Fruit fly (Drosophila melanogaster) whole organism, embryonic: ENCODE data around the gene snz.
A peak's percentile ranks its signal among the peaks of the same experiment; 100 is the strongest.

Experiments
- Atf3 ChIP-seq: fragments of 200-800 bp; sonication (Bioruptor generic); optimal IDR thresholded peaks from 3 replicates; lab custom pipeline; 2016; ENCODE audit warnings: missing biosample characterization, missing genetic modification characterization
- Bdp1 ChIP-seq: fragments of 200-800 bp; sonication (Bioruptor generic); optimal IDR thresholded peaks from 3 replicates; lab custom pipeline; 2016; ENCODE audit warnings: missing biosample characterization, missing genetic modification characterization
- C15 ChIP-seq: fragments of 200-800 bp; sonication (Bioruptor generic); IDR thresholded peaks from 3 replicates; pipeline ENCODE4 v1.3.6; 2022; ENCODE audit warnings: missing biosample characterization, missing genetic modification characterization
- CG10543 ChIP-seq: fragments of 200-800 bp; sonication (Bioruptor generic); optimal IDR thresholded peaks from 3 replicates; lab custom pipeline; 2017; ENCODE audit warnings: missing biosample characterization, mild to moderate bottlenecking, missing genetic modification characterization, moderate library complexity
- CG11085 ChIP-seq: fragments of 200-800 bp; sonication (Bioruptor generic); IDR thresholded peaks from 2 replicates; pipeline ENCODE4 v1.3.6; 2022; ENCODE audit warnings: missing biosample characterization, missing genetic modification characterization
- CG11456 ChIP-seq: fragments of 200-800 bp; sonication (Bioruptor generic); IDR thresholded peaks from 3 replicates; pipeline ENCODE4 v1.3.6; 2022; ENCODE audit warnings: missing biosample characterization, missing genetic modification characterization
- CG15011 ChIP-seq: fragments of 200-800 bp; sonication (Bioruptor generic); optimal IDR thresholded peaks from 3 replicates; lab custom pipeline; 2018; ENCODE audit warnings: missing biosample characterization, mild to moderate bottlenecking, missing genetic modification characterization
- CG15514 ChIP-seq: fragments of 200-800 bp; sonication (Bioruptor generic); optimal IDR thresholded peaks from 3 replicates; lab custom pipeline; 2017; ENCODE audit warnings: missing biosample characterization, missing genetic modification characterization, mild to moderate bottlenecking, moderate library complexity, missing genetic modification reagents
- CG16779 ChIP-seq: fragments of 200-800 bp; sonication (Bioruptor generic); IDR thresholded peaks from 2 replicates; pipeline ENCODE4 v1.3.6; 2022; ENCODE audit warnings: missing biosample characterization, missing genetic modification characterization
- CG16813 ChIP-seq: fragments of 200-800 bp; sonication (Bioruptor generic); IDR thresholded peaks from 3 replicates; pipeline ENCODE4 v1.3.6; 2022; ENCODE audit warnings: missing biosample characterization, missing genetic modification characterization; ENCODE audit not compliant: partially characterized antibody
- CG2116 ChIP-seq: fragments of 200-800 bp; sonication (Bioruptor generic); optimal IDR thresholded peaks from 3 replicates; lab custom pipeline; 2018; ENCODE audit warnings: missing biosample characterization, mild to moderate bottlenecking, missing genetic modification characterization
- CG32767 ChIP-seq: fragments of 200-800 bp; sonication (Bioruptor generic); IDR thresholded peaks from 2 replicates; pipeline ENCODE4 v1.3.6; 2022; ENCODE audit warnings: missing biosample characterization, missing genetic modification characterization
- CG33557 ChIP-seq: fragments of 200-800 bp; sonication (Bioruptor generic); optimal IDR thresholded peaks from 2 replicates; lab custom pipeline; 2019; ENCODE audit warnings: missing biosample characterization, mild to moderate bottlenecking, missing genetic modification characterization, moderate library complexity
- CG34224 ChIP-seq: fragments of 200-800 bp; sonication (Bioruptor generic); IDR thresholded peaks from 3 replicates; pipeline ENCODE4 v1.3.6; 2022; ENCODE audit warnings: missing biosample characterization, missing genetic modification characterization; ENCODE audit not compliant: partially characterized antibody
- CG5245 ChIP-seq: fragments of 200-800 bp; sonication (Bioruptor generic); optimal IDR thresholded peaks from 3 replicates; lab custom pipeline; 2016; ENCODE audit warnings: missing biosample characterization, missing genetic modification characterization
- CG8359 ChIP-seq: fragments of 200-800 bp; sonication (Bioruptor generic); optimal IDR thresholded peaks from 2 replicates; lab custom pipeline; 2017; ENCODE audit warnings: missing biosample characterization, mild to moderate bottlenecking, missing genetic modification characterization, borderline replicate concordance
- CG8944 ChIP-seq: fragments of 200-800 bp; sonication (Bioruptor generic); optimal IDR thresholded peaks from 3 replicates; lab custom pipeline; 2016; ENCODE audit warnings: missing biosample characterization, missing genetic modification characterization
- Dek ChIP-seq: fragments of 200-800 bp; sonication (Bioruptor generic); optimal IDR thresholded peaks from 3 replicates; lab custom pipeline; 2019; ENCODE audit warnings: missing biosample characterization, mild to moderate bottlenecking, missing genetic modification characterization, moderate library complexity
- Dip2 ChIP-seq: fragments of 200-800 bp; sonication (Bioruptor generic); IDR thresholded peaks from 2 replicates; pipeline ENCODE4 v1.3.6; 2022; ENCODE audit warnings: missing biosample characterization, missing genetic modification characterization
- Dll ChIP-seq: fragments of 200-800 bp; sonication (Bioruptor generic); IDR thresholded peaks from 4 replicates; pipeline ENCODE4 v1.3.6; 2022; ENCODE audit warnings: missing biosample characterization, missing genetic modification characterization; ENCODE audit not compliant: partially characterized antibody
- Doc2 ChIP-seq: fragments of 200-800 bp; sonication (Bioruptor generic); IDR thresholded peaks from 2 replicates; pipeline ENCODE4 v1.3.6; 2022; ENCODE audit warnings: missing biosample characterization, missing genetic modification characterization
- Gug ChIP-seq: fragments of 200-800 bp; sonication (Bioruptor generic); IDR thresholded peaks from 4 replicates; pipeline ENCODE4 v1.3.6; 2022; ENCODE audit warnings: missing biosample characterization, missing genetic modification characterization
- Hey ChIP-seq: fragments of 200-800 bp; sonication (Bioruptor generic); optimal IDR thresholded peaks from 3 replicates; lab custom pipeline; 2018; ENCODE audit warnings: missing biosample characterization, mild to moderate bottlenecking, missing genetic modification characterization
- Lhr ChIP-seq: fragments of 200-800 bp; sonication (Bioruptor generic); optimal IDR thresholded peaks from 3 replicates; lab custom pipeline; 2017; ENCODE audit warnings: mild to moderate bottlenecking, missing biosample characterization, missing genetic modification reagents, missing genetic modification characterization
- Nf-YA ChIP-seq: fragments of 200-800 bp; sonication (Bioruptor generic); IDR thresholded peaks from 2 replicates; pipeline ENCODE4 v1.3.6; 2022; ENCODE audit warnings: missing biosample characterization, missing genetic modification characterization
- PHDP ChIP-seq: fragments of 200-800 bp; sonication (Bioruptor generic); optimal IDR thresholded peaks from 3 replicates; lab custom pipeline; 2018; ENCODE audit warnings: missing biosample characterization, mild to moderate bottlenecking, missing genetic modification characterization, moderate library complexity
- Scr ChIP-seq: fragments of 200-800 bp; sonication (Bioruptor generic); IDR thresholded peaks from 2 replicates; pipeline ENCODE4 v1.3.6; 2022; ENCODE audit warnings: missing biosample characterization, missing genetic modification characterization; ENCODE audit not compliant: partially characterized antibody
- Trl ChIP-seq, 3 experiments: fragments of >200 bp in 2 of 3; fragments of 200-800 bp in 1 of 3; sonication (Bioruptor generic) in 1 of 3; optimal IDR thresholded peaks; 2 replicates in 1 of 3; 3 replicates in 2 of 3; lab custom pipeline; 2016 to 2017; ENCODE audit warnings: missing biosample characterization in 1 of 3, missing genetic modification characterization in 1 of 3
- Xrp1 ChIP-seq: fragments of 200-800 bp; sonication (Bioruptor generic); IDR thresholded peaks from 2 replicates; pipeline ENCODE4 v1.3.6; 2022; ENCODE audit warnings: missing biosample characterization, missing genetic modification characterization
- bab2 ChIP-seq: fragments of 200-800 bp; sonication (Bioruptor generic); optimal IDR thresholded peaks from 2 replicates; lab custom pipeline; 2016; ENCODE audit warnings: missing biosample characterization, missing genetic modification characterization
- bcd ChIP-seq: fragments of 200-800 bp; sonication (Bioruptor generic); optimal IDR thresholded peaks from 2 replicates; lab custom pipeline; 2017; ENCODE audit warnings: missing biosample characterization, mild to moderate bottlenecking, missing genetic modification characterization
- cad ChIP-seq: fragments of >200 bp; optimal IDR thresholded peaks from 2 replicates; lab custom pipeline; 2017; ENCODE audit warnings: missing biosample characterization, missing genetic modification characterization
- chm ChIP-seq: fragments of 200-800 bp; sonication (Bioruptor generic); IDR thresholded peaks from 2 replicates; pipeline ENCODE4 v1.3.6; 2022; ENCODE audit warnings: missing biosample characterization, missing genetic modification characterization
- cwo ChIP-seq: fragments of 200-800 bp; sonication (Bioruptor generic); optimal IDR thresholded peaks from 3 replicates; lab custom pipeline; 2017; ENCODE audit warnings: missing biosample characterization, missing genetic modification characterization, mild to moderate bottlenecking, moderate library complexity, missing genetic modification reagents
- eve ChIP-seq, 2 experiments: fragments of >200 bp; optimal IDR thresholded peaks; 2 replicates each; lab custom pipeline; 2017; ENCODE audit warnings: missing biosample characterization in 2 of 2, missing genetic modification characterization in 2 of 2
- ewg ChIP-seq: fragments of 200-800 bp; sonication (Bioruptor generic); optimal IDR thresholded peaks from 3 replicates; lab custom pipeline; 2017; ENCODE audit warnings: mild to moderate bottlenecking, missing biosample characterization, missing genetic modification reagents, missing genetic modification characterization
- ftz-f1 ChIP-seq: fragments of 200-800 bp; sonication (Bioruptor generic); optimal IDR thresholded peaks from 2 replicates; lab custom pipeline; 2016; ENCODE audit warnings: missing biosample characterization, missing genetic modification characterization
- gce ChIP-seq: fragments of 200-800 bp; sonication (Bioruptor generic); IDR thresholded peaks from 3 replicates; pipeline ENCODE4 v1.3.6; 2022; ENCODE audit warnings: missing biosample characterization, missing genetic modification characterization
- gcm ChIP-seq: fragments of 200-800 bp; sonication (Bioruptor generic); optimal IDR thresholded peaks from 2 replicates; lab custom pipeline; 2019; ENCODE audit warnings: missing biosample characterization, mild to moderate bottlenecking, missing genetic modification characterization, moderate library complexity
- insv ChIP-seq, 2 experiments: fragments of 200-800 bp; sonication (Bioruptor generic); optimal IDR thresholded peaks; 3 replicates each; lab custom pipeline; 2016 to 2018; ENCODE audit warnings: missing biosample characterization in 2 of 2, missing genetic modification characterization in 2 of 2
- jing ChIP-seq: fragments of 200-800 bp; sonication (Bioruptor generic); optimal IDR thresholded peaks from 2 replicates; lab custom pipeline; 2018; ENCODE audit warnings: missing biosample characterization, mild to moderate bottlenecking, missing genetic modification characterization
- nerfin-1 ChIP-seq: fragments of 200-800 bp; sonication (Bioruptor generic); optimal IDR thresholded peaks from 3 replicates; lab custom pipeline; 2019; ENCODE audit warnings: missing biosample characterization, mild to moderate bottlenecking, missing genetic modification characterization, moderate library complexity
- pita ChIP-seq: fragments of 200-800 bp; sonication (Bioruptor generic); optimal IDR thresholded peaks from 2 replicates; lab custom pipeline; 2017; ENCODE audit warnings: missing biosample characterization, mild to moderate bottlenecking, missing genetic modification characterization
- repo ChIP-seq: fragments of 200-800 bp; sonication (Bioruptor generic); optimal IDR thresholded peaks from 2 replicates; lab custom pipeline; 2016; ENCODE audit warnings: missing biosample characterization, missing genetic modification characterization
- tio ChIP-seq: fragments of 200-800 bp; sonication (Bioruptor generic); optimal IDR thresholded peaks from 2 replicates; lab custom pipeline; 2017; ENCODE audit warnings: missing biosample characterization, missing genetic modification characterization, inconsistent platforms
- tll ChIP-seq, 2 experiments: fragments of 200-800 bp in 1 of 2; fragments of >200 bp in 1 of 2; sonication (Bioruptor generic) in 1 of 2; optimal IDR thresholded peaks; 2 replicates each; lab custom pipeline; 2017 to 2019; ENCODE audit warnings: missing biosample characterization in 2 of 2, missing genetic modification characterization in 2 of 2, mild to moderate bottlenecking in 1 of 2, moderate library complexity in 1 of 2
- usp ChIP-seq: fragments of >200 bp; optimal IDR thresholded peaks from 2 replicates; lab custom pipeline; 2017; ENCODE audit warnings: missing biosample characterization, missing genetic modification characterization
- vvl ChIP-seq: fragments of 200-800 bp; sonication (Bioruptor generic); IDR thresholded peaks from 2 replicates; pipeline ENCODE4 v1.3.6; 2022; ENCODE audit warnings: missing biosample characterization, missing genetic modification characterization
- z ChIP-seq: fragments of 200-800 bp; sonication (Bioruptor generic); IDR thresholded peaks from 3 replicates; pipeline ENCODE4 v1.3.6; 2022; ENCODE audit warnings: missing biosample characterization, missing genetic modification characterization

Gene snz

DNA sequence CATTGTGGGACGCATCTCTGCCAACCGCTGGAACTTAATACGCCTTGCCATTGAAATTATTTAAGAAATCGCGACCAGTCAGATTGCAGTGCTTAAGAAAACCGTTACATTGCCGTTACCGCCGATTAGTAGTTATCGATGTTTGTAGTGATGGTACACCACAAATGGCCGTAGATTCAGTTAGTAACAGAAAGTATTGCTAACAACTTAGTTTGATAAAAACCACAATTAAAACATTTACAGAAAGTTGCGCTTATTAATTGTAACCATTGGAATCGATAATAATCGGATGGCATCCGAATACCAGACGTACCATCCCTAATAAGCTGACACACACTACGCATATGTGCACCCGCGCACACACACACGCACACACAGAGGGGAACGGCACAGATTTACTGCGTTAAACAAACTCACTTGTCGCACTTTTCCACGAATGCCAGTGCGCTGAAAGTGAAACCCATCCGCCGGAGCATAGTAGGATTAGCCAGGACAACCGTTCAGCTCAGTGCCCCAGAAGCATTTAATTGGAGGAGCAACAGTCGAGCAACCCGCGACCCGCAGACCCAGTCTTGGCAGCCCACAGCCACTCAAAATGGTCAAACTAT lies 8.3 kb downstream of the snz start, which contains the start of the genes hdm and Ykt6 (continued):
- TF ChIP-seq CG16813 (GFP tag; lab: Robert Waterston, UW) (peak; percentile 95), Dek (tag; lab: Kevin White, UChicago) (peak; percentile 59), gce (GFP tag; lab: Robert Waterston, UW) (no peak), z (GFP tag; lab: Robert Waterston, UW) (no peak), Dll (GFP tag; lab: Robert Waterston, UW) (peak; percentile 98), Atf3 (GFP tag; lab: Kevin White, UChicago) (peak; percentile 69), CG10543 (peak; percentile 40), CG8359 (GFP tag; lab: Kevin White, UChicago) (peak; percentile 30), nerfin-1 (tag; lab: Kevin White, UChicago) (peak; percentile 43), Lhr (GFP tag; lab: Kevin White, UChicago) (peak; percentile 52), Scr (peak; percentile 97), tio (GFP tag; lab: Kevin White, UChicago) (no peak), ewg (GFP tag; lab: Kevin White, UChicago) (peak; percentile 85), CG34224 (peak; percentile 99), eve (GFP tag; optimal IDR thresholded peaks at IDR 0.05; lab: Kevin White, UChicago) (peak in 1 of 2 experiments; percentile 37), CG8944 (GFP tag; lab: Kevin White, UChicago) (peak; percentile 71), CG5245 (peak; percentile 76), Dip2 (GFP tag; lab: Robert Waterston, UW) (no peak), repo (GFP tag; lab: Kevin White, UChicago) (peak; percentile 52), C15 (no peak), insv (GFP tag; optimal IDR thresholded peaks at IDR 0.05; lab: Kevin White, UChicago) (peak in 1 of 2 experiments; percentile 45), tll (GFP tag; optimal IDR thresholded peaks at IDR 0.05; lab: Kevin White, UChicago) (no peak), vvl (peak; percentile 92), bcd (no peak), PHDP (tag; lab: Kevin White, UChicago) (peak; percentile 72), cad (GFP tag; lab: Kevin White, UChicago) (no peak), CG2116 (GFP tag; lab: Kevin White, UChicago) (peak; percentile 88), CG11085 (GFP tag; lab: Robert Waterston, UW) (peak; percentile 68), Xrp1 (GFP tag; lab: Robert Waterston, UW) (peak; percentile 86), Doc2 (GFP tag; lab: Robert Waterston, UW) (no peak), CG16779 (GFP tag; lab: Robert Waterston, UW) (peak; percentile 56; the same call in 1 of the 2 replicates), CG15514 (GFP tag; lab: Kevin White, UChicago) (peak; percentile 82), Gug (GFP tag; lab: Robert Waterston, UW) (peak; percentile 78; the same call in 3 of the 4 replicates), Bdp1 (peak; percentile 79), Hey (no peak), CG11456 (GFP tag; lab: Robert Waterston, UW) (no peak; the same call in 1 of the 3 replicates), usp (GFP tag; lab: Kevin White, UChicago) (no peak), chm (GFP tag; lab: Robert Waterston, UW) (no peak; the same call in 1 of the 2 replicates), Trl (optimal IDR thresholded peaks at IDR 0.05; lab: Kevin White, UChicago) (no peak), Trl (GFP tag; optimal IDR thresholded peaks at IDR 0.05; lab: Kevin White, UChicago) (peak; percentile 84), CG32767 (GFP tag; lab: Robert Waterston, UW) (peak; percentile 74), cwo (GFP tag; lab: Kevin White, UChicago) (no peak), CG15011 (GFP tag; lab: Kevin White, UChicago) (no peak), pita (GFP tag; lab: Kevin White, UChicago) (no peak), gcm (GFP tag; lab: Kevin White, UChicago) (peak; percentile 48), bab2 (GFP tag; lab: Kevin White, UChicago) (peak; percentile 85), ftz-f1 (GFP tag; lab: Kevin White, UChicago) (no peak), jing (GFP tag; lab: Kevin White, UChicago) (no peak), CG33557 (GFP tag; lab: Kevin White, UChicago) (peak; percentile 66), Nf-YA (GFP tag; lab: Robert Waterston, UW) (peak; percentile 58; the same call in 1 of the 2 replicates)
